Worm (Caenorhabditis elegans): ENCODE measurements around the gene str-173.

str-173 gene

DNA sequence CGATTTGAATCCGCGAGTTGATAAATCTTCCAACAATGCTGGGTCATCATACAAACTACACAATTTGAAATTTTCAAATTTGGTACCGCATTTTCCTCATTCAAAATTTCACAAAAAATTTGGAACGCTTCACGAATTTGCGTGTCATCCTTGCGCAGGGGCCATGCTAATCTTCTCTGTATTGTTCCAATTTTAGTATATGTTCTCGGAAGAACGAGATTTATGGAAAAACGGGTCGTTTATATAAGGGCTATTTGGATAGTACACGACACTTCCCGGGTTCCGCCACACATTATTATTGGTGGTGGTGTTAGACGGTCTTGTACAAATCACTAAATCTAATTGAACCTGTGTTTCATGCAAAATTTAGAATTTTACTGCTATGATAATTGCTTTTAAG is 23.9 kb downstream of the str-173 start:
- TF ChIP-seq nhr-12 (tag; optimal IDR thresholded peaks at IDR 0.05) (no peak), bed-3 (GFP tag; optimal IDR thresholded peaks at IDR 0.05) (no peak), elt-3 (tag; optimal IDR thresholded peaks at IDR 0.05) (no peak), nhr-237 (tag; optimal IDR thresholded peaks at IDR 0.05) (no peak), elt-1 (tag; optimal IDR thresholded peaks at IDR 0.05; ENCODE audit: borderline replicate concordance, insufficient read depth) (no peak), ces-1 (GFP tag; optimal IDR thresholded peaks at IDR 0.05) (no peak), mab-5 (tag; optimal IDR thresholded peaks at IDR 0.05) (no peak), nhr-76 (tag; optimal IDR thresholded peaks at IDR 0.05) (no peak), mls-2 (tag; optimal IDR thresholded peaks at IDR 0.05) (no peak), cnd-1 (tag; optimal IDR thresholded peaks at IDR 0.05) (no peak), lin-32 (GFP tag; optimal IDR thresholded peaks at IDR 0.05) (no peak), blmp-1 (tag; optimal IDR thresholded peaks at IDR 0.05) (no peak), lin-13 (tag; optimal IDR thresholded peaks at IDR 0.05) (no peak), ham-2 (GFP tag; optimal IDR thresholded peaks at IDR 0.05) (no peak), drap-1 (GFP tag; optimal IDR thresholded peaks at IDR 0.05) (no peak), sem-2 (GFP tag; optimal IDR thresholded peaks at IDR 0.05) (no peak), unc-120 (tag; optimal IDR thresholded peaks at IDR 0.05; ENCODE audit: poor library complexity, severe bottlenecking) (no peak)

DNA sequence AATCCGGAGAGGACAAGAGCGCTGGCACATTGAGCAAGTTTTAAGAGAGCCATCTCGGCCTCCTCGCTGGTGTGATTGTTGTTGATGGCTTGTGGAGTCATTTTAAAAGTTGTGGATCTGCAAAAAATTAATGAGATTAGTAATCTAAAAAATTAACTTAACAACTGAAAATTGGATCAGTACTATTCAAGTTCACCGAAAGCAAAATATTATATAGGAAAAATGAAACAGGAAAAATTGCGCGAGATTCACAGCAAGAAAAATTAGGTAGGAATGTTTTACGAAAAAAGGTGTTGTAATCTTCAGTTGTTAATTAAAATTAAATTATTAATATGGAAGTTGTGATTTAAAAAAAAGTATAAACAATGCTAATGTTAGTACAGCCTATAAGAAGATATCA is 25.7 kb downstream of the str-173 start, which contains the start of gene T08B6.1:
Gene T08B6.1 (minus strand): TSS at position 101 of the 400 bp plus-strand sequence.
- TF ChIP-seq lsy-2 (tag; optimal IDR thresholded peaks at IDR 0.05) (no peak), ham-2 (GFP tag; optimal IDR thresholded peaks at IDR 0.05) (no peak)

DNA sequence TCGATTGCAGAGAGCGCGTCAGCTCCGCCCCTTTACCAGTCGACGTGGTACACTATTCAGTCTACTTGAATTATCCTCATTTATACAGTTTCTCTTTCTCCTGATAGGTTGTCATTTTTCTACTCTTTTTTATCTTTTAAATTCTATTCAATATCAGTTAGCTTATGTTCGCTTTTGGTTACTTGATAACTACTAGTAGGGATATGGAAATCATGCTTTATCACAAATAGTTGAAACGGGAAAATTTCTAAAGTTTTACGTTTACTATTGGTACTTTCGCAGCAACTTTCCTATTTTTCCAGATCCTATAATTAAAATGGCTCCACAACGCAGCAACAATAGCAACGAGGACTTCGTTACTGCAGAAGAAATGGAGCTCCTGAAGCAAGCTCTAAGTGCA is 28.0 kb downstream of the str-173 start, which contains the start of gene sgnh-1:
Gene sgnh-1 (plus strand): TSS at position 301 of the 400 bp plus-strand sequence.
- no peak for TF ChIP-seq unc-39 (tag; optimal IDR thresholded peaks at IDR 0.05)
- no peak for TF ChIP-seq unc-120 (tag; optimal IDR thresholded peaks at IDR 0.05; ENCODE audit: poor library complexity, severe bottlenecking)

DNA sequence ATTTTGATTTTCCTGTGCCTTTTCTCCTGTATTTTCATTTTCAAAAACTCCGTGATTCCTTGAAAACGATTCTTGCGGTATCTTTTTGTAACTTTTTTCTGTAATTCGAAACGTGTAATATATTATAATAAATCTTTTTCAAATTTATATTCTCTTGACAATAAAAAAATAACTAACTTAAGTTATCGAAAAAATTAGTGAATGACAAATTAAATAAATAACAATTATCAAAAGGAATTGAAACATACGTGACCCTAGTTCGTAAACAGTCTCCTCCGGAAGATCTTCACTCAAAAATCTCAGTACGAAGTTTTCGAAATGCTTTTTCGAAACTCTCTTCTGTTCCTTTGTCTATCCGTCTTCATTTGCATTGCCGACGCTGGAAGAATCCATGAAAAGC is 29.0 kb downstream of the str-173 start, which contains the start of gene T08B6.9:
Gene T08B6.9 (plus strand): TSS at position 301 of the 400 bp plus-strand sequence.
- TF ChIP-seq unc-39 (tag; optimal IDR thresholded peaks at IDR 0.05) (no peak), drap-1 (GFP tag; optimal IDR thresholded peaks at IDR 0.05) (no peak), unc-120 (tag; optimal IDR thresholded peaks at IDR 0.05; ENCODE audit: poor library complexity, severe bottlenecking) (no peak), ces-1 (GFP tag; optimal IDR thresholded peaks at IDR 0.05) (no peak), nhr-2 (tag; optimal IDR thresholded peaks at IDR 0.05) (no peak), M03D4.4 (tag; optimal IDR thresholded peaks at IDR 0.05) (no peak), elt-3 (tag; optimal IDR thresholded peaks at IDR 0.05) (no peak), nhr-12 (tag; optimal IDR thresholded peaks at IDR 0.05) (no peak), lin-13 (tag; optimal IDR thresholded peaks at IDR 0.05) (no peak), mab-5 (tag; optimal IDR thresholded peaks at IDR 0.05) (no peak), elt-1 (tag; optimal IDR thresholded peaks at IDR 0.05; ENCODE audit: borderline replicate concordance, insufficient read depth) (no peak), zip-8 (tag; optimal IDR thresholded peaks at IDR 0.05) (no peak), lsy-2 (tag; optimal IDR thresholded peaks at IDR 0.05) (no peak), nhr-237 (tag; optimal IDR thresholded peaks at IDR 0.05) (no peak), flh-1 (GFP tag; optimal IDR thresholded peaks at IDR 0.05) (no peak), ham-2 (GFP tag; optimal IDR thresholded peaks at IDR 0.05) (no peak), sem-2 (GFP tag; optimal IDR thresholded peaks at IDR 0.05) (no peak), bed-3 (GFP tag; optimal IDR thresholded peaks at IDR 0.05) (no peak), mep-1 (tag; optimal IDR thresholded peaks at IDR 0.05) (no peak), tbx-8 (GFP tag; optimal IDR thresholded peaks at IDR 0.05) (no peak)

DNA sequence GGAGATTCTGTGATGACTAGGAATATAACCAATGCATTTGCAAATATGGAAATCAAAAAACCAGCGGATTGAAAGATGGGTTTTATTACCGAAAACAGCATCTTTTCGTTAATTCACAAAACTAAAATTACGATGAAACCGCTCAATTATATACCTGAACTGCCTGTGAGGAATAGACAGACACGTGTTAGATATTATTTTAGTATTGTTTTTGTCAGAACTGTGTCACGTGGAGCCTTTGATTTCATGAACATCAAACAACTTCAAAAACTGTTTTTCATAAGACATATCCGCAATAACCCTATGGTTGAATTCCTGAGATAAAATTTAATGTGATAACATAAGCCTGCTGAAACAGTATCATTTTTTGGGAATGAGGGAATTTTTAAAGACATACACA is 42.4 kb downstream of the str-173 start, which contains the start of gene str-161:
Gene str-161 (minus strand): TSS at position 101 of the 400 bp plus-strand sequence.
- TF ChIP-seq flh-1 (GFP tag; optimal IDR thresholded peaks at IDR 0.05) (no peak), zip-8 (tag; optimal IDR thresholded peaks at IDR 0.05) (no peak), nhr-2 (tag; optimal IDR thresholded peaks at IDR 0.05) (no peak), ces-1 (GFP tag; optimal IDR thresholded peaks at IDR 0.05) (no peak), ceh-83 (GFP tag; optimal IDR thresholded peaks at IDR 0.05) (no peak), lsy-2 (tag; optimal IDR thresholded peaks at IDR 0.05) (no peak), bed-3 (GFP tag; optimal IDR thresholded peaks at IDR 0.05) (no peak), tbx-8 (GFP tag; optimal IDR thresholded peaks at IDR 0.05) (no peak), lin-13 (tag; optimal IDR thresholded peaks at IDR 0.05) (no peak), mls-2 (tag; optimal IDR thresholded peaks at IDR 0.05) (no peak), elt-3 (tag; optimal IDR thresholded peaks at IDR 0.05) (no peak), sem-2 (GFP tag; optimal IDR thresholded peaks at IDR 0.05) (no peak), ceh-43 (GFP tag; optimal IDR thresholded peaks at IDR 0.05) (no peak), ceh-39 (tag; optimal IDR thresholded peaks at IDR 0.05) (no peak), unc-62 (GFP tag; optimal IDR thresholded peaks at IDR 0.05) (no peak), nhr-12 (tag; optimal IDR thresholded peaks at IDR 0.05) (no peak)
